Worm (Caenorhabditis elegans) whole organism, L4 larva: Measurements from ENCODE around the gene rps-16.

Source experiments
- F37D6.2 ChIP-seq: sonication (generic microtip); optimal IDR thresholded peaks from 2 replicates; lab custom pipeline; 2016; ENCODE audit warnings: mild to moderate bottlenecking, missing genetic modification characterization, missing compliant biosample characterization
- T20F7.1 ChIP-seq: fragments of 200-800 bp; sonication (Bioruptor generic); optimal IDR thresholded peaks from 2 replicates; lab custom pipeline; 2018; ENCODE audit warnings: mild to moderate bottlenecking, missing genetic modification characterization, missing compliant biosample characterization
- Y5F2A.4 ChIP-seq: fragments of 200-800 bp; sonication (Bioruptor generic); optimal IDR thresholded peaks from 2 replicates; lab custom pipeline; 2018; ENCODE audit warnings: mild to moderate bottlenecking, missing genetic modification characterization, missing compliant biosample characterization
- aha-1 ChIP-seq: fragments of 150-350 bp; peaks from one replicate; lab custom pipeline; 2014; ENCODE audit warnings: missing biosample characterization, missing genetic modification characterization
- arid-1 ChIP-seq: fragments of 200-800 bp; sonication (Bioruptor generic); conservative IDR thresholded peaks from 2 replicates; pipeline ENCODE4 v1.3.6; 2022; ENCODE audit warnings: missing genetic modification reagents, missing genetic modification characterization, missing compliant biosample characterization
- ceh-28 ChIP-seq: fragments of 150-350 bp; optimal IDR thresholded peaks from 2 replicates; lab custom pipeline; 2014; ENCODE audit warnings: missing biosample characterization, missing genetic modification reagents, missing genetic modification characterization
- ceh-44 ChIP-seq: fragments of 200-800 bp; sonication (Bioruptor generic); IDR thresholded peaks from 2 replicates; pipeline ENCODE4 v1.3.6; 2022; ENCODE audit warnings: missing genetic modification reagents, missing genetic modification characterization, missing compliant biosample characterization
- ceh-82 ChIP-seq: sonication (generic microtip); optimal IDR thresholded peaks from 2 replicates; lab custom pipeline; 2017; ENCODE audit warnings: missing biosample characterization, missing genetic modification characterization
- ces-1 ChIP-seq: fragments of 150-350 bp; sonication (generic microtip); optimal IDR thresholded peaks from 4 replicates; lab custom pipeline; 2014; ENCODE audit warnings: missing biosample characterization, missing genetic modification reagents, missing genetic modification characterization
- cey-2 ChIP-seq: sonication (generic microtip); optimal IDR thresholded peaks from 3 replicates; lab custom pipeline; 2017; ENCODE audit warnings: missing genetic modification characterization, mild to moderate bottlenecking, missing compliant biosample characterization, antibody characterized with exemption, borderline replicate concordance; ENCODE audit not compliant: insufficient read depth
- ctbp-1 ChIP-seq: fragments of 200-800 bp; sonication (Bioruptor generic); IDR thresholded peaks from 2 replicates; pipeline ENCODE4 v1.3.6; 2022; ENCODE audit warnings: missing genetic modification reagents, missing genetic modification characterization, missing compliant biosample characterization
- daf-19 ChIP-seq: fragments of 200-800 bp; sonication (Bioruptor generic); conservative IDR thresholded peaks from 2 replicates; pipeline ENCODE4 v1.3.6; 2022; ENCODE audit warnings: missing genetic modification characterization, missing compliant biosample characterization
- dmd-6 ChIP-seq: fragments of 200-800 bp; sonication (Bioruptor generic); IDR thresholded peaks from 2 replicates; pipeline ENCODE4 v1.3.6; 2022; ENCODE audit warnings: missing genetic modification reagents, missing genetic modification characterization, missing compliant biosample characterization
- dmd-8 ChIP-seq: fragments of 200-800 bp; sonication (Bioruptor generic); IDR thresholded peaks from 2 replicates; pipeline ENCODE4 v1.3.6; 2022; ENCODE audit warnings: missing genetic modification characterization, missing compliant biosample characterization
- dmd-9 ChIP-seq: fragments of 200-800 bp; sonication (Bioruptor generic); IDR thresholded peaks from 2 replicates; pipeline ENCODE4 v1.3.6; 2022; ENCODE audit warnings: missing genetic modification reagents, missing genetic modification characterization, missing compliant biosample characterization
- egl-27 ChIP-seq: sonication (generic microtip); optimal IDR thresholded peaks from 3 replicates; lab custom pipeline; 2017; ENCODE audit warnings: missing biosample characterization, missing genetic modification reagents, missing genetic modification characterization
- gei-8 ChIP-seq: fragments of 200-800 bp; sonication (Bioruptor generic); optimal IDR thresholded peaks from 2 replicates; lab custom pipeline; 2018; ENCODE audit warnings: mild to moderate bottlenecking, missing genetic modification characterization, missing compliant biosample characterization
- hlh-11 ChIP-seq: fragments of 200-800 bp; sonication (Bioruptor generic); optimal IDR thresholded peaks from 2 replicates; lab custom pipeline; 2018; ENCODE audit warnings: mild to moderate bottlenecking, missing genetic modification characterization, missing compliant biosample characterization
- hlh-30 ChIP-seq: sonication (generic microtip); optimal IDR thresholded peaks from 2 replicates; lab custom pipeline; 2017; ENCODE audit warnings: antibody characterized with exemption, mild to moderate bottlenecking, missing genetic modification characterization, missing compliant biosample characterization; ENCODE audit not compliant: insufficient read depth
- lim-7 ChIP-seq: fragments of 200-800 bp; sonication (Bioruptor generic); IDR thresholded peaks from 2 replicates; pipeline ENCODE4 v1.3.6; 2022; ENCODE audit warnings: missing genetic modification characterization, missing compliant biosample characterization
- lin-1 ChIP-seq: fragments of 200-800 bp; sonication (Bioruptor generic); IDR thresholded peaks from 2 replicates; pipeline ENCODE4 v1.3.6; 2022; ENCODE audit warnings: missing genetic modification reagents, missing genetic modification characterization, missing compliant biosample characterization
- lin-15B ChIP-seq: fragments of 150-350 bp; sonication (generic microtip); optimal IDR thresholded peaks from 3 replicates; lab custom pipeline; 2014; ENCODE audit warnings: missing biosample characterization, missing genetic modification characterization
- lsy-2 ChIP-seq, 2 experiments: fragments of 150-350 bp in 1 of 2; sonication (generic microtip) in 1 of 2; optimal IDR thresholded peaks; 2 replicates each; lab custom pipeline; 2014 to 2017; ENCODE audit warnings: missing biosample characterization in 2 of 2, missing genetic modification characterization in 2 of 2
- madf-5 ChIP-seq, 2 experiments: fragments of 200-800 bp; sonication (Bioruptor generic); IDR thresholded peaks; 2 replicates each; pipeline ENCODE4 v1.3.6; 2022; ENCODE audit warnings: missing compliant biosample characterization in 2 of 2, missing genetic modification characterization in 2 of 2
- madf-9 ChIP-seq: fragments of 200-800 bp; sonication (Bioruptor generic); conservative IDR thresholded peaks from 2 replicates; pipeline ENCODE4 v1.3.6; 2022; ENCODE audit warnings: missing genetic modification reagents, missing genetic modification characterization, missing compliant biosample characterization
- mdt-29 ChIP-seq: fragments of 200-800 bp; sonication (Bioruptor generic); IDR thresholded peaks from 2 replicates; pipeline ENCODE4 v1.3.6; 2022; ENCODE audit warnings: missing genetic modification reagents, missing genetic modification characterization, missing compliant biosample characterization
- mes-2 ChIP-seq: sonication (generic microtip); optimal IDR thresholded peaks from 2 replicates; lab custom pipeline; 2016; ENCODE audit warnings: missing genotype, mild to moderate bottlenecking, missing genetic modification characterization, missing compliant biosample characterization; ENCODE audit not compliant: poor library complexity, severe bottlenecking
- mxl-3 ChIP-seq: fragments of 200-800 bp; sonication (Bioruptor generic); optimal IDR thresholded peaks from 2 replicates; lab custom pipeline; 2018; ENCODE audit warnings: mild to moderate bottlenecking, missing genetic modification characterization, missing compliant biosample characterization
- nhr-102 ChIP-seq: sonication (generic microtip); optimal IDR thresholded peaks from 2 replicates; lab custom pipeline; 2016; ENCODE audit warnings: mild to moderate bottlenecking, missing genetic modification characterization, moderate library complexity, missing compliant biosample characterization
- nhr-41 ChIP-seq: fragments of 200-800 bp; sonication (Bioruptor generic); IDR thresholded peaks from 2 replicates; pipeline ENCODE4 v1.3.6; 2022; ENCODE audit warnings: missing genetic modification reagents, missing genetic modification characterization, missing compliant biosample characterization
- nhr-42 ChIP-seq: fragments of 200-800 bp; sonication (Bioruptor generic); IDR thresholded peaks from 2 replicates; pipeline ENCODE4 v1.3.6; 2022; ENCODE audit warnings: missing genetic modification characterization, missing compliant biosample characterization
- php-3 ChIP-seq: fragments of 200-800 bp; sonication (Bioruptor generic); IDR thresholded peaks from 2 replicates; pipeline ENCODE4 v1.3.6; 2022; ENCODE audit warnings: missing genetic modification reagents, missing genetic modification characterization, missing compliant biosample characterization
- set-16 ChIP-seq: fragments of 200-800 bp; sonication (Bioruptor generic); IDR thresholded peaks from 2 replicates; pipeline ENCODE4 v1.3.6; 2022; ENCODE audit warnings: missing genetic modification reagents, missing genetic modification characterization, missing compliant biosample characterization
- vab-7 ChIP-seq: fragments of 200-800 bp; sonication (Bioruptor generic); IDR thresholded peaks from 2 replicates; pipeline ENCODE4 v1.3.6; 2022; ENCODE audit warnings: missing genetic modification reagents, missing genetic modification characterization, missing compliant biosample characterization
- zag-1 ChIP-seq: fragments of 150-350 bp; optimal IDR thresholded peaks from 2 replicates; lab custom pipeline; 2014; ENCODE audit warnings: missing biosample characterization, missing genetic modification characterization
- zfp-2 ChIP-seq: sonication (generic microtip); optimal IDR thresholded peaks from 2 replicates; lab custom pipeline; 2016; ENCODE audit warnings: mild to moderate bottlenecking, missing genetic modification characterization, missing compliant biosample characterization
- zip-11 ChIP-seq: fragments of 200-800 bp; sonication (Bioruptor generic); IDR thresholded peaks from 2 replicates; pipeline ENCODE4 v1.3.6; 2022; ENCODE audit warnings: missing genetic modification characterization, missing compliant biosample characterization

Gene rps-16

DNA sequence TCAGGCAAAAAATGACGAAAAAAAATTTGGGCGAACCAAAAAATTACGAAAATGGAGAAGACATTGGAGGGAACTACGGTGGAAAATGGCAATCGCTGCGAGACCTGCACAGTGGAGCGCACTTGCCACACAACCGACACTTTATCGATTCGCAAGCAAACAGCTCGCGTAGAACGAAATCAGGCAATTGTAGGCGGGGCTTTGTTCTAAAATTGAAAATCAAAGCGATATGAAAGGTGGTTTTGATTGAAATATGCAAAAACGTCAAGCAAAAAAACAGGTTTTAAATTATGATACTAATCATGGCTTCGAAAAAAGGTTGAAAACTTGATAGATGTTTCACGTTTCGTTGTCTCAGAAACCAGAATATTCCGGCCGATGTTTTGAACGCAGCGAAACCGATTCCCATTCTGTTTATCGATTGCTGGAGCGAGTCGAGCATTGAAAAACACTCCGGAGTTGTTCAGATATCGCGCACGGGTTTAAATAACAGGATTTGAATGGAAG is 1.9 kb upstream of the rps-16 start, which contains the start of the genes fib-1 and mut-15 (continued):
- TF ChIP-seq nhr-102 (tag; lab: Kevin White, UChicago) (peak; percentile 80), F37D6.2 (tag; lab: Kevin White, UChicago) (peak; percentile 67), ceh-44 (GFP tag; lab: Robert Waterston, UW) (peak; percentile 75), dmd-9 (GFP tag; lab: Robert Waterston, UW) (peak; percentile 78; the same call in 1 of the 2 replicates), ceh-28 (peak; percentile 71), T20F7.1 (GFP tag; lab: Kevin White, UChicago) (peak; percentile 91), vab-7 (GFP tag; lab: Robert Waterston, UW) (peak; percentile 60; the same call in 1 of the 2 replicates), madf-5 (GFP tag; IDR thresholded peaks at IDR 0.05; lab: Robert Waterston, UW) (no peak), zfp-2 (peak; percentile 69), set-16 (no peak), mes-2 (tag; lab: Kevin White, UChicago) (peak; percentile 96), php-3 (GFP tag; lab: Robert Waterston, UW) (0 out of 2 replicates have a peak, but pooled peaks have one; percentile 19), gei-8 (GFP tag; lab: Kevin White, UChicago) (no peak), ctbp-1 (GFP tag; lab: Robert Waterston, UW) (peak; percentile 72), lim-7 (no peak), egl-27 (tag; lab: Kevin White, UChicago) (peak; percentile 54), ceh-82 (tag; lab: Kevin White, UChicago) (no peak), dmd-8 (no peak), mdt-29 (0 out of 2 replicates have a peak, but pooled peaks have one; percentile 33), dmd-6 (peak; percentile 80), zag-1 (tag; lab: Kevin White, UChicago) (no peak), cey-2 (tag; lab: Kevin White, UChicago) (no peak), nhr-41 (GFP tag; lab: Robert Waterston, UW) (no peak), lin-1 (GFP tag; lab: Robert Waterston, UW) (no peak), lin-15B (peak; percentile 76), aha-1 (tag; lab: Kevin White, UChicago) (peak; percentile 24), mxl-3 (GFP tag; lab: Kevin White, UChicago) (peak; percentile 78), madf-9 (GFP tag; lab: Robert Waterston, UW) (no peak), Y5F2A.4 (GFP tag; lab: Kevin White, UChicago) (no peak), lsy-2 (tag; optimal IDR thresholded peaks at IDR 0.05; lab: Kevin White, UChicago) (peak; percentile 89 to 97), hlh-30 (tag; lab: Kevin White, UChicago) (peak; percentile 77), zip-11 (no peak), arid-1 (GFP tag; lab: Robert Waterston, UW) (0 out of 2 replicates have a peak, but pooled peaks have one; percentile 55)
- TF ChIP-seq, all 104 proteins: peak for 53

- no peak for TF ChIP-seq ces-1 (GFP tag; lab: Kevin White, UChicago)
- TF ChIP-seq vab-7 (GFP tag; lab: Robert Waterston, UW), result no peak
- TF ChIP-seq aha-1 (tag; lab: Kevin White, UChicago), result peak; percentile 99
- peak; percentile 90 for TF ChIP-seq set-16
- TF ChIP-seq hlh-11 (tag; lab: Kevin White, UChicago), result no peak
- no peak for TF ChIP-seq ceh-82 (tag; lab: Kevin White, UChicago)
- no peak for TF ChIP-seq nhr-42 (GFP tag; lab: Robert Waterston, UW)
- no peak for TF ChIP-seq daf-19 (GFP tag; lab: Robert Waterston, UW)
- TF ChIP-seq, all 104 proteins: peak for 2
Measured at ce11 chrV:15001536-15001935, 1.2 kb upstream of the rps-16 start.
